Worm (Caenorhabditis elegans): ENCODE measurements around the gene fbxb-88.

fbxb-88 gene

DNA sequence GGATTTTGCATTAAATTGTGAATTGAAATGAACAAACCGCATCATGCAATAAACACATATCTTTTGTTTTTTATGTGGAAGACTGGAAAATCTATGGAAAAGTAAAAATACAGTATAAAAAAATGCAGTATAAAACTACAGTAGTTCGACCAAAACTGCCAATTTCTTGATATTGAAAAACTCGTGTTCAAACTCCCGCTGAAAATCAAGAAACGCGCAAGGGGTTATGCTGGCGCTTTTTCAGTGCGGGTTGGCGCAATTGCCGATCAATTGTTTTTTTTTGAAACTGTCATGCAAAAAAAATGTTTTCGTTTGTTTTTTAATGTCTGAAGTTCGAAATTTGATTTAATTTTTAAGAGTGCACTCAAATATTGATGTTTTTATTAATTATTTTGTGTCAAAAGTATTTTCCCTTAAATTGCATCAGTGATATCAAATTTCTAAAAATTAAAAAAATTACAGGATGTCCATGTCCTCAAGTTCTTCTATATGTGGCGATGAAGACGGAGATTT lies 24.0 kb upstream of the fbxb-88 start, which contains the start of gene dnj-9 (continued):
- TF ChIP-seq saeg-2 (GFP tag; IDR thresholded peaks at IDR 0.05): peak; percentile 91
- peak; percentile 92 for TF ChIP-seq hmg-1.1 (GFP tag; IDR thresholded peaks at IDR 0.05)
- no peak for TF ChIP-seq lim-7 (GFP tag; IDR thresholded peaks at IDR 0.05)
- peak; percentile 93 for TF ChIP-seq nhr-77 (tag; optimal IDR thresholded peaks at IDR 0.05)
- TF ChIP-seq ceh-44 (GFP tag; IDR thresholded peaks at IDR 0.05): 0 out of 2 replicates have a peak, but pooled peaks have one; percentile 20
- peak; percentile 86 for TF ChIP-seq fkh-10 (GFP tag; optimal IDR thresholded peaks at IDR 0.05)
- TF ChIP-seq vab-7 (GFP tag; IDR thresholded peaks at IDR 0.05): no peak
- TF ChIP-seq nhr-25 (tag; optimal IDR thresholded peaks at IDR 0.05; ENCODE audit: borderline replicate concordance, insufficient read depth): peak; percentile 88
- TF ChIP-seq zfp-3 (GFP tag; conservative IDR thresholded peaks at IDR 0.05): peak; percentile 94
- peak; percentile 19 for TF ChIP-seq snpc-4 (tag; optimal IDR thresholded peaks at IDR 0.05)
- TF ChIP-seq egl-43 (GFP tag; IDR thresholded peaks at IDR 0.05): peak; percentile 77
- no peak for TF ChIP-seq unc-39 (tag; optimal IDR thresholded peaks at IDR 0.05)
- TF ChIP-seq ceh-32 (tag; optimal IDR thresholded peaks at IDR 0.05; ENCODE audit: poor library complexity): peak; percentile 62
- peak; percentile 73; the same call in 1 of the 2 replicates for TF ChIP-seq snpc-1.2 (GFP tag; IDR thresholded peaks at IDR 0.05)
- no peak for TF ChIP-seq sdz-12 (GFP tag; optimal IDR thresholded peaks at IDR 0.05)
- TF ChIP-seq ama-1 (optimal IDR thresholded peaks at IDR 0.05): no peak
- TF ChIP-seq spr-3 (GFP tag; optimal IDR thresholded peaks at IDR 0.05): peak; percentile 92
- no peak for TF ChIP-seq F26F4.8 (GFP tag; conservative IDR thresholded peaks at IDR 0.05)
- peak; percentile 79; the same call in 1 of the 2 replicates for TF ChIP-seq mdt-29 (GFP tag; IDR thresholded peaks at IDR 0.05)
- TF ChIP-seq nhr-42 (GFP tag; IDR thresholded peaks at IDR 0.05): peak; percentile 82
- peak; percentile 82 for TF ChIP-seq ztf-7 (tag; optimal IDR thresholded peaks at IDR 0.05)
- TF ChIP-seq lin-38 (GFP tag; IDR thresholded peaks at IDR 0.05): peak; percentile 92
- peak; percentile 90 for TF ChIP-seq ceh-20 (GFP tag; IDR thresholded peaks at IDR 0.05)
- peak; percentile 100 for TF ChIP-seq dpl-1 (GFP tag; optimal IDR thresholded peaks at IDR 0.05)
- no peak for TF ChIP-seq egl-27 (tag; optimal IDR thresholded peaks at IDR 0.05)
- peak; percentile 93 for TF ChIP-seq nhr-6 (tag; optimal IDR thresholded peaks at IDR 0.05)
- peak; percentile 45; the same call in 1 of the 2 replicates for TF ChIP-seq daf-19 (GFP tag; conservative IDR thresholded peaks at IDR 0.05)
- TF ChIP-seq hif-1 (tag; optimal IDR thresholded peaks at IDR 0.05): peak; percentile 52 to 72
- TF ChIP-seq lir-3 (tag; optimal IDR thresholded peaks at IDR 0.05): peak; percentile 18
- peak; percentile 94 for TF ChIP-seq dmd-6 (GFP tag; IDR thresholded peaks at IDR 0.05)
- TF ChIP-seq Y75B8A.6 (GFP tag; IDR thresholded peaks at IDR 0.05): no peak
- no peak for TF ChIP-seq gei-8 (GFP tag; optimal IDR thresholded peaks at IDR 0.05)
- TF ChIP-seq attf-4 (tag; optimal IDR thresholded peaks at IDR 0.05): no peak
- no peak for TF ChIP-seq cey-2 (tag; optimal IDR thresholded peaks at IDR 0.05; ENCODE audit: borderline replicate concordance, insufficient read depth)
- peak; percentile 81 for TF ChIP-seq lin-13 (GFP tag; optimal IDR thresholded peaks at IDR 0.05)
- TF ChIP-seq mxl-3 (GFP tag; optimal IDR thresholded peaks at IDR 0.05): peak; percentile 55
- no peak for TF ChIP-seq tag-97 (GFP tag; IDR thresholded peaks at IDR 0.05)
- TF ChIP-seq F37D6.2 (tag; optimal IDR thresholded peaks at IDR 0.05): peak; percentile 89
- TF ChIP-seq madf-9 (GFP tag; conservative IDR thresholded peaks at IDR 0.05): peak; percentile 63
- peak; percentile 52 for TF ChIP-seq ces-1 (GFP tag; optimal IDR thresholded peaks at IDR 0.05)
- peak; percentile 76 for TF ChIP-seq zag-1 (tag; optimal IDR thresholded peaks at IDR 0.05)
- TF ChIP-seq php-3 (GFP tag; IDR thresholded peaks at IDR 0.05): peak; percentile 80
- peak; percentile 68 to 96 for TF ChIP-seq lsy-2 (tag; optimal IDR thresholded peaks at IDR 0.05)
- no peak for TF ChIP-seq ztf-11 (tag; optimal IDR thresholded peaks at IDR 0.05)
- peak; percentile 72 for TF ChIP-seq Y48G9A.11 (GFP tag; IDR thresholded peaks at IDR 0.05)
- peak; percentile 41 for TF ChIP-seq nhr-76 (tag; optimal IDR thresholded peaks at IDR 0.05)
- peak in 1 of 2 experiments; percentile 51 for TF ChIP-seq mdl-1 (tag; optimal IDR thresholded peaks at IDR 0.05)
- TF ChIP-seq nhr-102 (tag; optimal IDR thresholded peaks at IDR 0.05): peak; percentile 97
- peak; percentile 64 for TF ChIP-seq zip-2 (tag; optimal IDR thresholded peaks at IDR 0.05)
- peak; percentile 83 for TF ChIP-seq nhr-28 (tag; optimal IDR thresholded peaks at IDR 0.05)
- TF ChIP-seq ctbp-1 (GFP tag; IDR thresholded peaks at IDR 0.05): peak; percentile 88
